Fruit fly (Drosophila melanogaster): ENCODE measurements around the gene ex.

ex gene

DNA sequence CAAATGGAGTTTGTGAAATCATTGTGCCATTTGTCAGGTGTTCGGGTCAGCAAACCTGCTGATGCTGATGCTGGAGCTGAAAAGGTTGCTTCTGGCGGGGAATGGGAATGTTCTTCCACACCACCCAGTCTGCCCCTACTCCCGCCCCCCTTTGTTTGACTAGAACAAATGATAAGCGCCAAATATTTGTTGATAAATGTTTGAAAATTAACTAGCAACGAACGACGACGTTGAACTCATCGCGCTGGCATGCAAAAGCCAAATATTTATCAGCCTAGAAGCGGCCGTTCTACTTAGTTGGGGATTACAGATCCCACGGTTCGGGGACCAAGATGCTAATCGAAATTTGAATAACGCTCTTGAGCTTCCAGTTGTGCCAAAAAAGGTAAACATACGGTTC lies 5.5 kb upstream of the ex start (continued):
- no peak for TF ChIP-seq CG5953 (GFP tag; IDR thresholded peaks at IDR 0.05)
- TF ChIP-seq danr (GFP tag; IDR thresholded peaks at IDR 0.05), result no peak
- TF ChIP-seq stc (GFP tag; IDR thresholded peaks at IDR 0.05), result no peak
- TF ChIP-seq fd64A (GFP tag; optimal IDR thresholded peaks at IDR 0.05), result no peak
- TF ChIP-seq PHDP (tag; optimal IDR thresholded peaks at IDR 0.05), result peak; percentile 46
- peak; percentile 43 for TF ChIP-seq CG2678 (tag; optimal IDR thresholded peaks at IDR 0.05)
- TF ChIP-seq fd102C (GFP tag; optimal IDR thresholded peaks at IDR 0.05), result no peak
- peak; percentile 9 for TF ChIP-seq CG10274 (GFP tag; optimal IDR thresholded peaks at IDR 0.05)
- no peak for TF ChIP-seq Ptx1 (GFP tag; IDR thresholded peaks at IDR 0.05)
- TF ChIP-seq NfI (GFP tag; optimal IDR thresholded peaks at IDR 0.05), result no peak
- TF ChIP-seq Bgb (GFP tag; IDR thresholded peaks at IDR 0.05; ENCODE audit: partially characterized antibody), result no peak
- TF ChIP-seq CG10209 (GFP tag; optimal IDR thresholded peaks at IDR 0.05), result peak; percentile 1
- peak; percentile 55 for TF ChIP-seq CG12071 (GFP tag; optimal IDR thresholded peaks at IDR 0.05)
- TF ChIP-seq Med (GFP tag), result peak; percentile 76
- TF ChIP-seq CG17385 (GFP tag; optimal IDR thresholded peaks at IDR 0.05), result no peak
- TF ChIP-seq Optix (GFP tag; IDR thresholded peaks at IDR 0.05), result no peak
- no peak for TF ChIP-seq CHES-1-like (GFP tag; optimal IDR thresholded peaks at IDR 0.05)
- peak; percentile 39 for TF ChIP-seq CG15514 (GFP tag; optimal IDR thresholded peaks at IDR 0.05)
- no peak for TF ChIP-seq wdn (GFP tag; IDR thresholded peaks at IDR 0.05)
- no peak for TF ChIP-seq CG12744 (GFP tag; optimal IDR thresholded peaks at IDR 0.05)
- TF ChIP-seq BtbVII (GFP tag; optimal IDR thresholded peaks at IDR 0.05), result peak; percentile 39
- peak; percentile 68 for TF ChIP-seq CG12769 (tag; optimal IDR thresholded peaks at IDR 0.05)
- no peak for TF ChIP-seq CG8388 (GFP tag; optimal IDR thresholded peaks at IDR 0.05)
- TF ChIP-seq caup (GFP tag; optimal IDR thresholded peaks at IDR 0.05; ENCODE audit: severe bottlenecking), result peak; percentile 15
- TF ChIP-seq CG4820 (GFP tag; optimal IDR thresholded peaks at IDR 0.05), result no peak
- no peak for TF ChIP-seq CG7745 (tag; optimal IDR thresholded peaks at IDR 0.05)
- peak; percentile 0 for TF ChIP-seq CrebB (tag; optimal IDR thresholded peaks at IDR 0.05)
- TF ChIP-seq psq (GFP tag; optimal IDR thresholded peaks at IDR 0.05), result no peak
- no peak for TF ChIP-seq Oaz (GFP tag; IDR thresholded peaks at IDR 0.05)
- TF ChIP-seq CG13894 (tag; optimal IDR thresholded peaks at IDR 0.05), result no peak
- TF ChIP-seq CG31365 (tag; optimal IDR thresholded peaks at IDR 0.05), result peak; percentile 6
- TF ChIP-seq pita (GFP tag; optimal IDR thresholded peaks at IDR 0.05), result no peak
- TF ChIP-seq slou (GFP tag; optimal IDR thresholded peaks at IDR 0.05), result no peak
- TF ChIP-seq Poxn (GFP tag; IDR thresholded peaks at IDR 0.05), result no peak

DNA sequence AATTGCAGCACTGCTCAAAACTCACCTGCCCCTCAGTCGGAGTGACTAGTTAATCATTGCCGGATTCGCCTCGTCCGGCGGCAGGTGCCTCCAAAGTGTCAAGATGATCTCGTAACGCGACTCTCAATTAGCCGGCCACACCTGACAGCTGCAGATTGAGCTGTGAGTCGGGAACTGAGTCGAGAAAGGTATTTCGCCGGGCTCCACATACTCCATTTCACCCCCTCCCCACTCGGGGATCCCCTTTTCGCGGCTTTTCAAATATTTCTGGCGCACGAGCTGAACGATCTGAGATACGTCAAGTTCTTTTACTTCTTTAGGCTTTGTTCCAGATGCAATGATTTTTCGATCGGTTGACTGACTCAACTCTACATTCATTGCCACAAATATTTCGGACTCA lies 4.6 kb upstream of the ex start:
- TF ChIP-seq zfh1 (GFP tag; IDR thresholded peaks at IDR 0.05), result no peak
- peak; percentile 17 for TF ChIP-seq Med (GFP tag)
- TF ChIP-seq nmo (GFP tag; optimal IDR thresholded peaks at IDR 0.05), result no peak

- TF ChIP-seq Doc3 (GFP tag; IDR thresholded peaks at IDR 0.05; ENCODE audit: partially characterized antibody) (no peak), CG4820 (GFP tag; optimal IDR thresholded peaks at IDR 0.05) (peak; percentile 17), CG4854 (GFP tag; optimal IDR thresholded peaks at IDR 0.05) (no peak), hbn (GFP tag; IDR thresholded peaks at IDR 0.05; ENCODE audit: partially characterized antibody) (no peak), CG32772 (GFP tag; IDR thresholded peaks at IDR 0.05) (no peak), tna (GFP tag; IDR thresholded peaks at IDR 0.05; ENCODE audit: partially characterized antibody) (no peak), NK7.1 (GFP tag; optimal IDR thresholded peaks at IDR 0.05) (no peak), sens (GFP tag) (peak; percentile 76), CG4617 (GFP tag; optimal IDR thresholded peaks at IDR 0.05; ENCODE audit: borderline replicate concordance) (no peak), lov (optimal IDR thresholded peaks at IDR 0.05) (no peak), lov (GFP tag; IDR thresholded peaks at IDR 0.05) (0 out of 3 replicates have a peak, but pooled peaks have one; percentile 66), CG12155 (GFP tag; optimal IDR thresholded peaks at IDR 0.05) (no peak), lbe (GFP tag; optimal IDR thresholded peaks at IDR 0.05) (peak; percentile 86), ind (GFP tag; optimal IDR thresholded peaks at IDR 0.05) (peak; percentile 4)
These were observed 3.4 kb upstream of the ex start for dm6 chr2L:427338-428234.
